Worm (Caenorhabditis elegans): ENCODE measurements around the gene ZK1290.11.

DNA sequence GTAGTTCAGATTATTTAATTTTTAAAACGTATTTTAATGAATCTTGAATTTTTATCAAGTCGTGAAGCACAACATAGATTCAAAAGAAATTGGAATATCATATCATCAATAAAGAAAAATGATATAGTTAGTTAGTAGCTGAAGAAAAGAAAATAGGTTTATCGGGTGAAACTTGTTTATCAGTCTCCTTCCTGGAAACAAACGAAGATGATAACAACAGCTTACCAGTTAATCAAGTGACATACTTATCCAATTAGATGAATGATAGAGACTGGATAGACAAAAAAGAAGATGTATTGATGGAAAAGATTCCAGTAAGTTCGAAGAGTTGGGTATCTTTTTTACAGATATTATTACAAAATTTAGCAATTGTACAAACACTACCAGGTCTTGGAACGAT is 18.4 kb downstream of the ZK1290.11 start:
- no peak for TF ChIP-seq ztf-11 (tag; optimal IDR thresholded peaks at IDR 0.05)
- no peak for TF ChIP-seq nhr-77 (tag; optimal IDR thresholded peaks at IDR 0.05)
- no peak for TF ChIP-seq jun-1 (tag; optimal IDR thresholded peaks at IDR 0.05)
- no peak for TF ChIP-seq nhr-25 (tag; optimal IDR thresholded peaks at IDR 0.05; ENCODE audit: borderline replicate concordance, insufficient read depth)
- no peak for TF ChIP-seq lin-29 (GFP tag; IDR thresholded peaks at IDR 0.05)
- no peak for TF ChIP-seq nhr-11 (tag; optimal IDR thresholded peaks at IDR 0.05)
- no peak for TF ChIP-seq Y105C5A.15 (GFP tag; IDR thresholded peaks at IDR 0.05)
- TF ChIP-seq egl-27 (tag; optimal IDR thresholded peaks at IDR 0.05) = no peak
- no peak for TF ChIP-seq lin-13 (GFP tag; optimal IDR thresholded peaks at IDR 0.05)
- TF ChIP-seq php-3 (GFP tag; IDR thresholded peaks at IDR 0.05) = no peak
- no peak for TF ChIP-seq pqm-1 (tag; optimal IDR thresholded peaks at IDR 0.05)
- no peak for TF ChIP-seq nhr-41 (GFP tag; IDR thresholded peaks at IDR 0.05)
- no peak for TF ChIP-seq ZK337.2 (GFP tag; IDR thresholded peaks at IDR 0.05)
